Fruit fly (Drosophila melanogaster) whole organism, prepupa: Measurements from ENCODE around the gene Mur2B.

Experiments used
- Eip93F ChIP-seq: fragments of 200-800 bp; sonication (Bioruptor generic); optimal IDR thresholded peaks from 2 replicates; lab custom pipeline; 2016; ENCODE audit warnings: missing biosample characterization, mild to moderate bottlenecking, missing genetic modification characterization
- OdsH ChIP-seq: fragments of 200-800 bp; sonication (Bioruptor generic); optimal IDR thresholded peaks from 3 replicates; lab custom pipeline; 2016; ENCODE audit warnings: missing biosample characterization, missing genetic modification characterization
- vri ChIP-seq: fragments of 200-800 bp; sonication (Bioruptor generic); optimal IDR thresholded peaks from 3 replicates; lab custom pipeline; 2016; ENCODE audit warnings: missing biosample characterization, mild to moderate bottlenecking, missing genetic modification characterization

DNA sequence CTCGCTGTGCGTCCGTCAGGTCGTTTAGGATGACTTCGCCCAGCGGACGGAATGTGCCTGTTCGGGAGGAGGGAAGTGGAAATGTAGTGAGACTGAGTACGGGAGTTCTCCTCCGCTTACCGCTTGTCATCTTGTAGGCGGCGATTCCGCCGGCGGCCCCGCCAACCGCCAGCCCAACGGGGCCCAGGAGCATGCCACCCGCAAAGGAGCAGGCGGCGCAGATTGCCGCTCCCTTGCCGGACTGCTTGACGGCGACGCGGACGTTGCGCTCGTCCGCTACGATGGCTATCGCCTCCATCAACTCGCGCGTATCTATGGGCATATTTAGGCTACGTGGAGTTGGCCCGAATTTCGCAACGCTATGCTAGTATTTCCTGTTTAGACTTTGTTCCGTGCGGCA is at the start of gene Mur2B:
- TF ChIP-seq OdsH (GFP tag; lab: Kevin White, UChicago) (no peak), vri (GFP tag; lab: Kevin White, UChicago) (no peak), Eip93F (no peak)
